Worm (Caenorhabditis elegans) whole organism, L1 larva: ENCODE measurements around the gene nsph-4.2.
A peak's percentile ranks its signal among the peaks of the same experiment; 100 is the strongest.
"Not testable (repeated sequence)": the region's sequence is repeated elsewhere in the genome, so short reads cannot be mapped to it uniquely, and the experiment has no call there.

Experiments used
- C34B4.2 ChIP-seq: sonication (generic microtip); optimal IDR thresholded peaks from 2 replicates; lab custom pipeline; 2017; ENCODE audit warnings: mild to moderate bottlenecking, missing genetic modification characterization, missing compliant biosample characterization
- F16B12.6 ChIP-seq: fragments of 150-350 bp; optimal IDR thresholded peaks from 2 replicates; lab custom pipeline; 2014; ENCODE audit warnings: missing biosample characterization, missing genetic modification characterization
- Y116A8C.19 ChIP-seq: sonication (generic microtip); optimal IDR thresholded peaks from 2 replicates; lab custom pipeline; 2016; ENCODE audit warnings: missing compliant biosample characterization, missing genetic modification characterization, borderline replicate concordance
- aha-1 ChIP-seq: fragments of 150-350 bp; optimal IDR thresholded peaks from 2 replicates; lab custom pipeline; 2014; ENCODE audit warnings: missing biosample characterization, missing genetic modification characterization
- alr-1 ChIP-seq: fragments of 200-800 bp; sonication (Bioruptor generic); optimal IDR thresholded peaks from 2 replicates; lab custom pipeline; 2018; ENCODE audit warnings: borderline replicate concordance, mild to moderate bottlenecking, missing genetic modification characterization, missing compliant biosample characterization
- aly-2 ChIP-seq: fragments of 150-350 bp; optimal IDR thresholded peaks from 2 replicates; lab custom pipeline; 2014; ENCODE audit warnings: missing biosample characterization, missing genetic modification characterization
- ama-1 ChIP-seq: fragments of 150-350 bp; optimal IDR thresholded peaks from 2 replicates; lab custom pipeline; 2014
- ceh-8 ChIP-seq: fragments of 200-800 bp; sonication (Bioruptor generic); optimal IDR thresholded peaks from 2 replicates; lab custom pipeline; 2018; ENCODE audit warnings: mild to moderate bottlenecking, missing genetic modification characterization, moderate library complexity, missing compliant biosample characterization
- ceh-90 ChIP-seq: sonication (generic microtip); optimal IDR thresholded peaks from 2 replicates; lab custom pipeline; 2016; ENCODE audit warnings: missing genetic modification characterization, missing compliant biosample characterization
- ces-1 ChIP-seq: fragments of 150-350 bp; optimal IDR thresholded peaks from 2 replicates; lab custom pipeline; 2014; ENCODE audit warnings: missing biosample characterization, missing genetic modification reagents, missing genetic modification characterization
- dpl-1 ChIP-seq, 3 experiments: fragments of 150-350 bp in 2 of 3; sonication (generic microtip) in 1 of 3; optimal IDR thresholded peaks; 2 replicates each; lab custom pipeline; 2014 to 2017; ENCODE audit warnings: missing biosample characterization in 3 of 3, missing genetic modification characterization in 3 of 3, missing genetic modification reagents in 3 of 3
- dsc-1 ChIP-seq: sonication (generic microtip); optimal IDR thresholded peaks from 2 replicates; lab custom pipeline; 2016; ENCODE audit warnings: mild to moderate bottlenecking, missing genetic modification characterization, missing compliant biosample characterization
- efl-1 ChIP-seq, 4 experiments: fragments of 150-350 bp; optimal IDR thresholded peaks in 3 of 4; peaks in 1 of 4; 1 replicate in 1 of 4; 2 replicates in 3 of 4; lab custom pipeline; 2014; ENCODE audit warnings: missing biosample characterization in 2 of 4, missing genetic modification characterization in 2 of 4, missing genetic modification reagents in 2 of 4
- egl-13 ChIP-seq: sonication (generic microtip); optimal IDR thresholded peaks from 2 replicates; lab custom pipeline; 2016; ENCODE audit warnings: missing genotype, missing genetic modification reagents, missing genetic modification characterization, missing compliant biosample characterization
- egl-27 ChIP-seq, 2 experiments: fragments of 150-350 bp in 1 of 2; sonication (generic microtip); optimal IDR thresholded peaks; 3 replicates each; lab custom pipeline; 2017 to 2018; ENCODE audit warnings: missing biosample characterization in 2 of 2, missing genetic modification characterization in 2 of 2, missing genetic modification reagents in 2 of 2
- elt-3 ChIP-seq, 6 experiments: fragments of 150-350 bp in 1 of 6; sonication (generic microtip); optimal IDR thresholded peaks; 2 replicates each; lab custom pipeline; 2017 to 2018; ENCODE audit warnings: missing biosample characterization in 6 of 6, missing genetic modification characterization in 6 of 6, inconsistent platforms in 1 of 6
- fkh-10 ChIP-seq: sonication (generic microtip); optimal IDR thresholded peaks from 2 replicates; lab custom pipeline; 2017; ENCODE audit warnings: missing biosample characterization, missing genetic modification reagents, missing genetic modification characterization
- fkh-4 ChIP-seq: sonication (generic microtip); optimal IDR thresholded peaks from 2 replicates; lab custom pipeline; 2016; ENCODE audit warnings: missing compliant biosample characterization, missing genetic modification characterization, borderline replicate concordance
- grh-1 ChIP-seq: fragments of 200-800 bp; sonication (Bioruptor generic); IDR thresholded peaks from 2 replicates; pipeline ENCODE4 v1.3.6; 2022; ENCODE audit warnings: missing genetic modification reagents, missing genetic modification characterization, missing compliant biosample characterization
- hlh-17 ChIP-seq: fragments of 200-800 bp; sonication (Bioruptor generic); optimal IDR thresholded peaks from 2 replicates; lab custom pipeline; 2018; ENCODE audit warnings: missing genetic modification characterization, mild to moderate bottlenecking, missing compliant biosample characterization, moderate library complexity, borderline replicate concordance
- irx-1 ChIP-seq: sonication (generic microtip); optimal IDR thresholded peaks from 2 replicates; lab custom pipeline; 2016; ENCODE audit warnings: missing genetic modification characterization, missing compliant biosample characterization
- jun-1 ChIP-seq: fragments of 150-350 bp; optimal IDR thresholded peaks from 2 replicates; lab custom pipeline; 2014; ENCODE audit warnings: missing biosample characterization, missing genetic modification reagents, missing genetic modification characterization
- lin-13 ChIP-seq: fragments of 150-350 bp; optimal IDR thresholded peaks from 2 replicates; lab custom pipeline; 2014; ENCODE audit warnings: missing biosample characterization, missing genetic modification reagents, missing genetic modification characterization
- lin-14 ChIP-seq: fragments of 200-800 bp; sonication (Bioruptor generic); optimal IDR thresholded peaks from 2 replicates; lab custom pipeline; 2018; ENCODE audit warnings: mild to moderate bottlenecking, missing genetic modification characterization, moderate library complexity, missing compliant biosample characterization
- lin-15B ChIP-seq: fragments of 150-350 bp; sonication (generic microtip); optimal IDR thresholded peaks from 3 replicates; lab custom pipeline; 2014; ENCODE audit warnings: missing biosample characterization, missing genetic modification characterization
- lin-35 ChIP-seq, 2 experiments: fragments of 150-350 bp; optimal IDR thresholded peaks; 2 replicates each; lab custom pipeline; 2014; ENCODE audit warnings: missing biosample characterization in 2 of 2, missing genetic modification characterization in 2 of 2, missing genetic modification reagents in 2 of 2
- lir-3 ChIP-seq: sonication (generic microtip); optimal IDR thresholded peaks from 2 replicates; lab custom pipeline; 2016; ENCODE audit warnings: mild to moderate bottlenecking, missing genetic modification characterization, moderate library complexity, missing compliant biosample characterization; ENCODE audit not compliant: poor library complexity
- lsy-2 ChIP-seq, 2 experiments: fragments of 150-350 bp; optimal IDR thresholded peaks; 2 replicates each; lab custom pipeline; 2014; ENCODE audit warnings: missing biosample characterization in 2 of 2, missing genetic modification characterization in 2 of 2
- mep-1 ChIP-seq: fragments of 150-350 bp; optimal IDR thresholded peaks from 2 replicates; lab custom pipeline; 2014; ENCODE audit warnings: missing biosample characterization, missing genetic modification characterization
- nhr-19 ChIP-seq: fragments of 200-800 bp; sonication (Bioruptor generic); conservative IDR thresholded peaks from 2 replicates; pipeline ENCODE4 v1.3.6; 2022; ENCODE audit warnings: missing genetic modification characterization, missing compliant biosample characterization
- nhr-20 ChIP-seq: sonication (generic microtip); optimal IDR thresholded peaks from 2 replicates; lab custom pipeline; 2016; ENCODE audit warnings: mild to moderate bottlenecking, missing genetic modification characterization, missing compliant biosample characterization
- nhr-237 ChIP-seq: fragments of 150-350 bp; optimal IDR thresholded peaks from 2 replicates; lab custom pipeline; 2014; ENCODE audit warnings: missing biosample characterization, missing genetic modification characterization
- nhr-71 ChIP-seq: sonication (generic microtip); optimal IDR thresholded peaks from 2 replicates; lab custom pipeline; 2016; ENCODE audit warnings: mild to moderate bottlenecking, missing genetic modification characterization, moderate library complexity, missing compliant biosample characterization
- nhr-76 ChIP-seq: sonication (generic microtip); optimal IDR thresholded peaks from 2 replicates; lab custom pipeline; 2017; ENCODE audit warnings: missing biosample characterization, missing genetic modification characterization
- nhr-77 ChIP-seq: fragments of 150-350 bp; optimal IDR thresholded peaks from 2 replicates; lab custom pipeline; 2014; ENCODE audit warnings: missing biosample characterization, missing genetic modification characterization
- nhr-84 ChIP-seq: sonication (generic microtip); optimal IDR thresholded peaks from 2 replicates; lab custom pipeline; 2017; ENCODE audit warnings: missing biosample characterization, missing genetic modification characterization
- pag-3 ChIP-seq: sonication (generic microtip); optimal IDR thresholded peaks from 2 replicates; lab custom pipeline; 2017; ENCODE audit warnings: missing genetic modification characterization, mild to moderate bottlenecking, missing compliant biosample characterization, antibody characterized with exemption, borderline replicate concordance; ENCODE audit not compliant: insufficient read depth
- pax-3 ChIP-seq: fragments of 200-800 bp; sonication (Bioruptor generic); optimal IDR thresholded peaks from 2 replicates; lab custom pipeline; 2018; ENCODE audit warnings: mild to moderate bottlenecking, missing genetic modification characterization, moderate library complexity, missing compliant biosample characterization
- rnt-1 ChIP-seq: sonication (generic microtip); optimal IDR thresholded peaks from 2 replicates; lab custom pipeline; 2016; ENCODE audit warnings: mild to moderate bottlenecking, missing genetic modification characterization, moderate library complexity, missing compliant biosample characterization
- skn-1 ChIP-seq: fragments of 150-350 bp; optimal IDR thresholded peaks from 2 replicates; lab custom pipeline; 2014; ENCODE audit warnings: missing biosample characterization, missing genetic modification characterization
- snu-23 ChIP-seq: sonication (generic microtip); optimal IDR thresholded peaks from 2 replicates; lab custom pipeline; 2016; ENCODE audit warnings: missing genetic modification characterization, missing compliant biosample characterization
- sox-4 ChIP-seq: sonication (generic microtip); optimal IDR thresholded peaks from 2 replicates; lab custom pipeline; 2016; ENCODE audit warnings: missing genetic modification characterization, missing compliant biosample characterization
- sptf-1 ChIP-seq: fragments of 150-350 bp; optimal IDR thresholded peaks from 2 replicates; lab custom pipeline; 2014; ENCODE audit warnings: missing biosample characterization, missing genetic modification characterization
- swsn-7 ChIP-seq: sonication (generic microtip); optimal IDR thresholded peaks from 2 replicates; lab custom pipeline; 2016; ENCODE audit warnings: missing genetic modification characterization, missing compliant biosample characterization
- tbx-2 ChIP-seq: sonication (generic microtip); optimal IDR thresholded peaks from 2 replicates; lab custom pipeline; 2016; ENCODE audit warnings: missing genetic modification characterization, missing compliant biosample characterization
- unc-130 ChIP-seq: fragments of 150-350 bp; optimal IDR thresholded peaks from 2 replicates; lab custom pipeline; 2017; ENCODE audit warnings: missing biosample characterization, missing genetic modification characterization, inconsistent platforms
- unc-98 ChIP-seq: fragments of 200-800 bp; sonication (Bioruptor generic); IDR thresholded peaks from 2 replicates; pipeline ENCODE4 v1.3.6; 2022; ENCODE audit warnings: missing genetic modification characterization, missing compliant biosample characterization
- vab-15 ChIP-seq: sonication (generic microtip); optimal IDR thresholded peaks from 2 replicates; lab custom pipeline; 2017; ENCODE audit warnings: missing genotype, mild to moderate bottlenecking, missing genetic modification characterization, missing compliant biosample characterization
- zag-1 ChIP-seq: fragments of 150-350 bp; optimal IDR thresholded peaks from 2 replicates; lab custom pipeline; 2014; ENCODE audit warnings: missing biosample characterization, missing genetic modification characterization
- zip-4 ChIP-seq: fragments of 200-800 bp; sonication (Bioruptor generic); optimal IDR thresholded peaks from 2 replicates; lab custom pipeline; 2018; ENCODE audit warnings: mild to moderate bottlenecking, missing genetic modification characterization, moderate library complexity, missing compliant biosample characterization

Gene nsph-4.2

DNA sequence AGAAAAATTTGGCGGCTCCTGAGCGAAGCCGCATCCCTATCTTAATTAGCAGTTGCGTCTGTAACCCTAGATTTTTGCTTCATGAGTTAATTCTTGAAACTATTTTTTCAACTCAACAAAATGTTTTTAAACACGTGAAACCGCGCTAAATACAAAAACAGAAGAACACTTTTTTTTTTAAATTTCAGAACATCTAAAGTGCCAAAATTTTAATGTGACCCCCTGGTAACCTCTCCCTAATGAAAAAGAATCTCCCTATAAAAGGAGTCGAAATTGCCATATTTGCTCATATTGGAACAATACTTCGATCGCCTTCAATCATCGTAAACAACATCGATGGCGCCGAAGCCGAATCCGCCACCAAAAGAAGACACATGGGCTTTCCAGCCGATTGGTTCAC is at the start of gene nsph-4.2:
Gene nsph-4.2, plus strand, starts transcription at position 301 of the 400 bp plus-strand sequence.
- TF ChIP-seq nhr-84 (tag; lab: Kevin White, UChicago); F16B12.6; dsc-1 (tag; lab: Kevin White, UChicago): not testable (repeated sequence)

DNA sequence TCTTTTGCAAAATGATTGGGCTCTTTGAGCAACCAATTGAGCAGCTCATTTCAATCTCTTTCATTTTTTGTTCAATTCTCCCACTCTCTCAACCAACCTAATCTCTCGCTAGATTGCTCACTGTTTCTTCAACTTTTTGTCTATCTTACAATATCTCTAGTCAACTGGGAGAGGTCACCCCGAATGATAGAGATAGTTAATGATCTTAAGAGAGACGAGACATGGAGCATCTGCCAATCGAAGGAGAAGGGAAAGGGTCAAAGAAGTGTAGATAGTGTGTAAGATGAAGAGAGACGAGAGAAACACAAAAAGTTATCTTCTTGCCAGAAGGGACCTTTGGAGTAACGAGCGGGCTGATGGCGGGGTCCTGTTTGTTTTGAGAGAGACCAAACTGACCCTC is 49.3 kb upstream of the nsph-4.2 start:
- no peak for TF ChIP-seq hlh-17
- no peak for TF ChIP-seq ceh-8
- TF ChIP-seq zip-4, result no peak
- peak; percentile 7 for TF ChIP-seq nhr-20 (tag; lab: Kevin White, UChicago)
- TF ChIP-seq alr-1 (tag; lab: Kevin White, UChicago), result no peak
- TF ChIP-seq zag-1 (tag; lab: Kevin White, UChicago), result no peak
- no peak for TF ChIP-seq aly-2 (tag; lab: Kevin White, UChicago)
- no peak for TF ChIP-seq lin-15B
- peak; percentile 43 for TF ChIP-seq pag-3 (tag; lab: Kevin White, UChicago)
- TF ChIP-seq rnt-1 (tag; lab: Kevin White, UChicago), result peak; percentile 55
- TF ChIP-seq swsn-7 (tag; lab: Kevin White, UChicago), result peak; percentile 12
- TF ChIP-seq lin-14 (GFP tag; lab: Kevin White, UChicago), result peak; percentile 60
- no peak for TF ChIP-seq C34B4.2 (tag; lab: Kevin White, UChicago)
- no peak for TF ChIP-seq lin-35 (GFP tag; optimal IDR thresholded peaks at IDR 0.05; lab: Kevin White, UChicago)
- no peak for TF ChIP-seq lir-3
- TF ChIP-seq nhr-77, result no peak
- no peak for TF ChIP-seq sptf-1 (tag; lab: Kevin White, UChicago)
- no peak for TF ChIP-seq ama-1 (lab: Kevin White, UChicago)
- TF ChIP-seq nhr-71, result peak; percentile 70
- TF ChIP-seq irx-1 (tag; lab: Kevin White, UChicago), result no peak
- TF ChIP-seq dsc-1 (tag; lab: Kevin White, UChicago), result peak; percentile 80
- no peak for TF ChIP-seq elt-3 (tag; optimal IDR thresholded peaks at IDR 0.05; lab: Kevin White, UChicago)
- no peak for TF ChIP-seq fkh-10 (GFP tag; lab: Kevin White, UChicago)
- no peak for TF ChIP-seq vab-15 (tag; lab: Kevin White, UChicago)
- peak; percentile 44 to 50 for TF ChIP-seq lsy-2 (tag; optimal IDR thresholded peaks at IDR 0.05; lab: Kevin White, UChicago)
- no peak for TF ChIP-seq mep-1 (tag; lab: Kevin White, UChicago)
- TF ChIP-seq sox-4, result no peak
- TF ChIP-seq dpl-1 (GFP tag; optimal IDR thresholded peaks at IDR 0.05; lab: Kevin White, UChicago), result peak in 1 of 3 experiments; percentile 1
- no peak for TF ChIP-seq ces-1
- peak; percentile 17 to 40 for TF ChIP-seq efl-1 (optimal IDR thresholded peaks at IDR 0.05; lab: Kevin White, UChicago)
- peak; percentile 16 to 59 for TF ChIP-seq efl-1 (GFP tag; optimal IDR thresholded peaks at IDR 0.05 in 1 of 2; lab: Kevin White, UChicago)
- no peak for TF ChIP-seq Y116A8C.19
- TF ChIP-seq grh-1 (GFP tag; lab: Robert Waterston, UW), result no peak
- 0 out of 2 replicates have a peak, but pooled peaks have one; percentile 44 for TF ChIP-seq unc-98 (GFP tag; lab: Robert Waterston, UW)
- peak; percentile 43 for TF ChIP-seq snu-23 (GFP tag; lab: Kevin White, UChicago)
- TF ChIP-seq unc-130 (tag; lab: Kevin White, UChicago), result no peak
- no peak for TF ChIP-seq egl-27 (tag; optimal IDR thresholded peaks at IDR 0.05; lab: Kevin White, UChicago)
- TF ChIP-seq jun-1 (tag; lab: Kevin White, UChicago), result no peak
- TF ChIP-seq pax-3 (tag; lab: Kevin White, UChicago), result no peak
- no peak for TF ChIP-seq lin-13 (GFP tag; lab: Kevin White, UChicago)
- TF ChIP-seq fkh-4 (tag; lab: Kevin White, UChicago), result peak; percentile 37
- peak; percentile 42 for TF ChIP-seq nhr-76 (tag; lab: Kevin White, UChicago)
- TF ChIP-seq skn-1 (tag; lab: Kevin White, UChicago), result no peak
- TF ChIP-seq egl-13 (tag; lab: Kevin White, UChicago), result no peak
- no peak for TF ChIP-seq aha-1
- TF ChIP-seq nhr-19 (GFP tag; lab: Robert Waterston, UW), result peak; percentile 25
- TF ChIP-seq tbx-2 (tag; lab: Kevin White, UChicago), result peak; percentile 7
- TF ChIP-seq ceh-90 (tag; lab: Kevin White, UChicago), result no peak
- TF ChIP-seq nhr-237, result no peak
